Fruit fly (Drosophila melanogaster) S2 (cell line): ENCODE measurements around the gene cyr.

ENCODE experiments used
- CG8478 ChIP-seq: fragments of >200 bp; optimal IDR thresholded peaks from 2 replicates; lab custom pipeline; 2018
- CTCF ChIP-seq, 2 experiments: fragments of >200 bp; optimal IDR thresholded peaks; 2 replicates each; lab custom pipeline; 2018

- no peak for TF ChIP-seq CTCF (optimal IDR thresholded peaks at IDR 0.05; lab: Kevin White, UChicago)
- TF ChIP-seq CG8478 (lab: Kevin White, UChicago): no peak
Measured at dm6 chrX:8091017-8091620, 44.4 kb downstream of the cyr start.
